Worm (Caenorhabditis elegans): Measurements from ENCODE around the gene zmp-1.

The zmp-1 gene

DNA sequence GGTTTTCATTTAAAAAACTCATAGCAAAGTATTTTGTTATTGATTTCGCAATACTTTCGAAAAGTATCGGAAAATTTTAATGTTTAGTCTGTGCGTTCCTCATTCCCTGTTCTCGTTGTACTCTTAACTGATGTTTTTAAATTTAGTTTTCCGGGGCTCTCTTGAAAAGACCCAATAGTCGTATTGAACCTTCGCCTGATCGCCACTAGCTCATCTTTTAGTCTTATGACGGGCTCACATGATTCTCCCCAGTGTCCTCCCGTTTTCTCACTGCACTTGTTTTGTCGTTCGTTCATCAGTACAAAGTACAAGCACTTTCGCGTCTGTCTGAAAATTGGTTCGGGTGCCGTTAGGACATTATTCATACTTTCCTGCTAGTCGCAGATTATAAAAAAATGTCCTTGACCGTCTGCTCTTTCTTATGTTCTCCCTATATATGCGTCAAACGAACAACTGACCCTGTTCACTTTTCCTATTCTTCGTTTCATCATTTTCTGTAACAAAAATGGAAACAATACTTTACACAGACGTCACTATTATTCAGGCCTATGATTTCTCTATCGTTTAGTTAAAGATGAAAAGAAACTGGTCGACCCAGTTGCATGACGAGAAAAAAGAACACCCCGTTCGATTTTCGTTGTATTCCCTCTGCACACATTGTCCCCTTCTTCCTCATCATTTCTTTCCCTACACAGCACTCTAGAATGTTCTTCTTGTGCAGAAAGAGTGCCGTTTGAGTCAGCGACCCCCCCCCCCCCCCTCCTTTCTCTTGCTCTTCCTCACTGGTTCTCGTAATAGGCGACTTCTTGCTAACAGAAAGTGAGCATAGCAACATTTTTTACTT, 6.9 kb upstream of the zmp-1 start, which contains the start of gene ubq-1 (continued):
- TF ChIP-seq F33H1.4 (GFP tag; IDR thresholded peaks at IDR 0.05), result no peak
- peak; percentile 88 for TF ChIP-seq cebp-1 (GFP tag; IDR thresholded peaks at IDR 0.05)
- TF ChIP-seq cebp-1 (tag; optimal IDR thresholded peaks at IDR 0.05), result peak; percentile 95
- TF ChIP-seq Y53G8AR.9 (GFP tag; conservative IDR thresholded peaks at IDR 0.05), result 0 out of 2 replicates have a peak, but pooled peaks have one; percentile 8
- no peak for TF ChIP-seq unc-62 (GFP tag; optimal IDR thresholded peaks at IDR 0.05)
- TF ChIP-seq ztf-26 (tag; optimal IDR thresholded peaks at IDR 0.05), result no peak
- no peak for TF ChIP-seq B0261.1 (tag; optimal IDR thresholded peaks at IDR 0.05)
- TF ChIP-seq nhr-90 (tag; optimal IDR thresholded peaks at IDR 0.05), result no peak
- no peak for TF ChIP-seq tlf-1 (GFP tag; optimal IDR thresholded peaks at IDR 0.05)
- TF ChIP-seq B0035.1 (tag; optimal IDR thresholded peaks at IDR 0.05), result no peak
- TF ChIP-seq hmg-20 (GFP tag; IDR thresholded peaks at IDR 0.05), result no peak

DNA sequence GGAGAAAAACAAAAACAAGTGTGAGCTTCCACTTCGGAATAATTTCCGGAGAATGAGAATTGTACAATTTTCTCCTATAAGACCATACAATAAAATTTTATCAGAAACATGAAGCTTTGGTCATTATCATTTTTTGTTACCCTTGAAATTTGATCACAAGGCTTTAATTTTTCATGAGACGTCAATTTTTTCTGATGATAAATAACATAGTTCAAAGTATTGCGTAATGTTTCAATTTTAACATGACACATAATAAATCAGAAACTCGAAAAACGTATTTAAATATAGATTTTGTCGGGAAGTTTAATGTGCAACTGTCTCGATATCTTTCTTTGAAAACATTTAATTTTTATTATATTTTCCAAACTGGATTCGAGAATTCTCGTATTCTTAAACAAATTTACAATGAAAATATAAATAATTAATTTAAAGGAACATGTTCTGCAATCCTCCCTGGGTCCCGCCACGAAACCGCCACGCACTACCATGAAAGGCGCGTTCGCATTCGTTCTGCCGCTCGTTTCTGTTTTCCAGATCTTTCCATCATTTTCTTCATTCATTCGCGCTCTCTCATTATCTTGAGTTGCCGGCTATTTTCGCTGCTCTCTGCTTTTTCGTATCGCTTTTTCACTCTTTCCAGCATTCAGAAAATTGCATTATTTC, 6.2 kb upstream of the zmp-1 start:
- TF ChIP-seq aptf-2 (GFP tag; conservative IDR thresholded peaks at IDR 0.05), result no peak
- TF ChIP-seq ztf-18 (tag; optimal IDR thresholded peaks at IDR 0.05), result no peak
- TF ChIP-seq ceh-79 (tag; optimal IDR thresholded peaks at IDR 0.05), result no peak
- peak; percentile 93 for TF ChIP-seq efl-1 (GFP tag; optimal IDR thresholded peaks at IDR 0.05)
- TF ChIP-seq B0035.1 (tag; optimal IDR thresholded peaks at IDR 0.05), result no peak
- TF ChIP-seq lin-26 (GFP tag; IDR thresholded peaks at IDR 0.05), result no peak
- no peak for TF ChIP-seq hlh-26 (GFP tag; conservative IDR thresholded peaks at IDR 0.05)
- TF ChIP-seq zim-3 (tag; optimal IDR thresholded peaks at IDR 0.05), result no peak
- TF ChIP-seq mel-28 (tag; optimal IDR thresholded peaks at IDR 0.05; ENCODE audit: borderline replicate concordance), result no peak
- TF ChIP-seq ceh-91 (GFP tag; IDR thresholded peaks at IDR 0.05), result peak; percentile 93
- TF ChIP-seq attf-5 (GFP tag; optimal IDR thresholded peaks at IDR 0.05), result no peak
- peak; percentile 22 for TF ChIP-seq him-1 (tag; optimal IDR thresholded peaks at IDR 0.05)
- no peak for TF ChIP-seq akir-1 (GFP tag; optimal IDR thresholded peaks at IDR 0.05)
- no peak for TF ChIP-seq F39B2.1 (GFP tag; IDR thresholded peaks at IDR 0.05)
- no peak for TF ChIP-seq attf-6 (GFP tag; IDR thresholded peaks at IDR 0.05)
- peak; percentile 88 for TF ChIP-seq madf-8 (GFP tag; conservative IDR thresholded peaks at IDR 0.05)
- no peak for TF ChIP-seq lin-40 (tag; optimal IDR thresholded peaks at IDR 0.05)
- TF ChIP-seq hrde-1 (tag; optimal IDR thresholded peaks at IDR 0.05; ENCODE audit: borderline replicate concordance), result peak; percentile 54
- TF ChIP-seq sdz-38 (tag; optimal IDR thresholded peaks at IDR 0.05), result no peak
- TF ChIP-seq nfyb-1 (GFP tag; IDR thresholded peaks at IDR 0.05), result no peak
- no peak for TF ChIP-seq cebp-2 (GFP tag; IDR thresholded peaks at IDR 0.05)
- no peak for TF ChIP-seq lsy-27 (tag; optimal IDR thresholded peaks at IDR 0.05; ENCODE audit: borderline replicate concordance, insufficient read depth)
- TF ChIP-seq ztf-6 (GFP tag; IDR thresholded peaks at IDR 0.05), result no peak
- no peak for TF ChIP-seq F22D6.2 (tag; optimal IDR thresholded peaks at IDR 0.05)
- TF ChIP-seq hmg-20 (GFP tag; IDR thresholded peaks at IDR 0.05), result no peak
- no peak for TF ChIP-seq F57C9.4 (tag; optimal IDR thresholded peaks at IDR 0.05)
- TF ChIP-seq B0336.3 (GFP tag; IDR thresholded peaks at IDR 0.05), result peak; percentile 44
- TF ChIP-seq ztf-3 (GFP tag; optimal IDR thresholded peaks at IDR 0.05), result no peak
- TF ChIP-seq lir-1 (GFP tag; conservative IDR thresholded peaks at IDR 0.05), result 0 out of 2 replicates have a peak, but pooled peaks have one; percentile 5
- TF ChIP-seq mes-4 (tag; optimal IDR thresholded peaks at IDR 0.05), result no peak
- TF ChIP-seq F33H1.4 (GFP tag; IDR thresholded peaks at IDR 0.05), result peak; percentile 96
- TF ChIP-seq fkh-3 (tag; optimal IDR thresholded peaks at IDR 0.05), result no peak
- TF ChIP-seq chd-7 (tag; optimal IDR thresholded peaks at IDR 0.05), result no peak
- TF ChIP-seq lsl-1 (GFP tag; optimal IDR thresholded peaks at IDR 0.05), result peak; percentile 89
- TF ChIP-seq F37B4.10 (GFP tag; IDR thresholded peaks at IDR 0.05), result no peak
- TF ChIP-seq Y53G8AR.9 (GFP tag; conservative IDR thresholded peaks at IDR 0.05), result 0 out of 2 replicates have a peak, but pooled peaks have one; percentile 14
- no peak for TF ChIP-seq ztf-22 (GFP tag; optimal IDR thresholded peaks at IDR 0.05)
- TF ChIP-seq ceh-40 (GFP tag; IDR thresholded peaks at IDR 0.05), result no peak

Measured in whole organism, young adult.